Fruit fly (Drosophila melanogaster): ENCODE measurements around the gene CG11837.

dm6 chr3R:29005622-29006018 lies 43.7 kb upstream of the CG11837 start:
- TF ChIP-seq CTCF (optimal IDR thresholded peaks at IDR 0.05) = no peak
- TF ChIP-seq CG8478 (optimal IDR thresholded peaks at IDR 0.05) = no peak
